Fruit fly (Drosophila melanogaster): ENCODE data around the gene Dhfr.
A peak's percentile ranks its signal among the peaks of the same experiment; 100 is the strongest.

Dhfr gene

DNA sequence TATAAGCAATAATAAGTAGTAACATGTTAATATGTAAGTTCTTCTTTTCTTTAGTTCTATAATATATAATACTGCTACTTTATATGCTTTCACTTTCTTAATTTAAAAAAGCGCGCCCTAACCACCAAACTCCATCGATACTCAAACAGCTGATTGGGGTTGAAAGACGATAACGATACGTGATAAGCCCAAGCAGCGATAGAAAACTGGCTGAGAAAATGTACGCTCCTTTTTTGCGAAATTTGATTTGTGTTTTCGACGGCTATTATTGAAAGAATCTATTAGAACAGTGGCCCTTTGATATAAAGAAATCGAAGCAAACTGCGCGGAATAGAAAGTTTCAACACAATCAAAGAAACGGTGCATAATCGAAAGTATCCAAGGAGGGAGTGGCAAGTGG, 25.1 kb upstream of the Dhfr start, which contains the start of gene CG14883:
Gene CG14883, plus strand, starts transcription at position 178 of the 400 bp plus-strand sequence.
- no peak for TF ChIP-seq CG17801 (GFP tag; optimal IDR thresholded peaks at IDR 0.05; ENCODE audit: partially characterized antibody)

DNA sequence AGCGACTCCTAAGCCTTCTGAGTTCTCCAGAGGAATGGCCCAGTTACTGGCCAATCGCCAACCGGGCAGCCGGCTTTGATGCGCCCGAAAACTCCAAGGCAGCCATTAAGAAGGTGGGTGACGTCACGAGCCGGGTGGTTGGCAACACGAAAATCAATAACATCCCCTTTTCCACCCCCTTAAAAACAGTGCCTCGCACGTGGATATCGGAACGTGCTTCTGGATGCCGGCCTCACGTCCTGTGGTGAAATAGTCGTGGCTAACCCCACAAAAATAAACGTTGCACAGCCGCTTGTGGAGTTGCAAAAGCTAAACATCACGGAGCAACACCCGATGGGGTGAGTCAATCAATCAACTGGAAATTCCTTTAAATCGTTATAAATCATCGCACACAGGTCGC, 24.4 kb upstream of the Dhfr start:
- TF ChIP-seq CG17801 (GFP tag; optimal IDR thresholded peaks at IDR 0.05; ENCODE audit: partially characterized antibody) = no peak

dm6 chr3R:16468556-16468955, 12.4 kb upstream of the Dhfr start:
- no peak for TF ChIP-seq CG17801 (GFP tag; optimal IDR thresholded peaks at IDR 0.05; ENCODE audit: partially characterized antibody)

dm6 chr3R:16469501-16470263, 11.3 kb upstream of the Dhfr start, which contains the start of the genes CG42232 and CSN5:
Gene CG42232 (minus strand): TSS chr3R:16469663.
Gene CSN5 (plus strand): TSS chr3R:16470099.
- peak; percentile 16 for TF ChIP-seq CG17801 (GFP tag; optimal IDR thresholded peaks at IDR 0.05; ENCODE audit: partially characterized antibody)

- TF ChIP-seq CG17801 (GFP tag; optimal IDR thresholded peaks at IDR 0.05; ENCODE audit: partially characterized antibody) = no peak
Measured at dm6 chr3R:16472301-16472700, 8.7 kb upstream of the Dhfr start, which contains the start of gene Gyc89Da. Gene Gyc89Da (plus strand): TSS chr3R:16472601.

DNA sequence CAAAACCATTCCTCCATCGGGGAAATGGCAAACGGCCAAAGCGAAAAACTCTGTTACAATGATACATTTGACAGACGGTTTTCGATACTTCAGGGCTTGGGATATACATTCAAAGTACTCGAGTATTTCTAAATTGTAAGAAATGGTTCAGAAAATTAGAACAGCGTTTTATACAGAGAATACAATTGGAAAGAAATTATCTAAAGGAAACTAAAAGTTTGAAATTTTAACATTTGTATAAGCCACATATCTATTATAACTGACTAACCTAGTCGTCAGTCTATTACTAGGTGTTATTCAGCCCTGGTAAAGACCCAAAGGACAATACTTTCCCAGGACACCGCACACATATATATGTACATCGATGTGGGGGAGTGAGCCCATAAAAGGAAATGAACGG, 4.5 kb upstream of the Dhfr start:
- no peak for TF ChIP-seq CG17801 (GFP tag; optimal IDR thresholded peaks at IDR 0.05; ENCODE audit: partially characterized antibody)

dm6 chr3R:16477033-16477432, 3.9 kb upstream of the Dhfr start, which contains the start of gene Gyc89Db:
Gene Gyc89Db (plus strand): TSS chr3R:16477110.
- no peak for TF ChIP-seq CG17801 (GFP tag; optimal IDR thresholded peaks at IDR 0.05; ENCODE audit: partially characterized antibody)

DNA sequence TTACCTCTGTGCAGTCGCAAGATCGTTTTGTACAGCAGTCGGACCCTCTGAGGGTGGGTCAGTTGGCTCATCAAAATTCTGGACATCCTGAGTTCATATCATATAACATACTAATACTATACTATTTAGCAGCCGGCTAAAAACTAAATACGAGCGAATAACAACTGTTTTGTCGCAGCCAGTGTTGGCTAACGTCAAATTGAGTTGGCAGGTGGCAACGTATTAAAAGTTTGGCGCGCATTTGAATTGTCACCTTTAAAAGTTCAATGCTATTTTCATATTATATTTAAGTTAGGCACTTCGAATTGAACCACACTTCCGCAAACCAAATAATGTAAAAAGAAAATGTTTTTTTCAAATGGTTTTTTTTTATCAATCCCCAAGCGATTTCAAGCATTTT, 1.3 kb downstream of the Dhfr start, which contains the start of gene Sdhaf3:
Gene Sdhaf3, minus strand, starts transcription at position 177 of the 400 bp plus-strand sequence.
- no peak for TF ChIP-seq CG17801 (GFP tag; optimal IDR thresholded peaks at IDR 0.05; ENCODE audit: partially characterized antibody)

DNA sequence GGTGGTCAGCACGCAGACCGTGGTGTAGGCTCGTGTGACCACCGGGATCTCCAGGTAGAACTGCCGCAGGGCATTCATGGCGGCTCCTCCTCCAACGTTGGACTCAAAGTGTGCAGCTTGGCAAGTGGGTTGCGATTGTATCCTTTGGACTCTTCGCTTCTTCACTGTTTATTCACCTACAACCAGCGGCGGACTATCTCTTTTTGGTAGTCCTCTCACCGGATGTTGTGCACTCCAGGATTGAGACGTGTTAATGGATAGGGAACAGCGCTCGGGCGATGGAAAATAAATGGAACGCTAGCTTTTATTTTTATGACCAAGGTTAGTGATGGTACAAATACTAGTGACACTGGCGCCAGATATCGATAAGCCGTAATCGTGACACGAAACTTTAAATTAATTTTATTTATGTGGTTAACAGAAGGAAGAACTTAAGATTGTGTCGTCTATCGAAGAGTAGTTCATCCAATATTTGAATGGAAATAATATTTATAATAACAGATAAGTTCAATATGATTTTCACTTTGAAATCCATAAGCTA, 3.0 kb downstream of the Dhfr start, which contains the start of gene Der-2:
Gene Der-2, minus strand, starts transcription at position 347 of the 541 bp plus-strand sequence.
- TF ChIP-seq CG17801 (GFP tag; optimal IDR thresholded peaks at IDR 0.05; ENCODE audit: partially characterized antibody) = peak; percentile 31

dm6 chr3R:16485487-16486233, 4.7 kb downstream of the Dhfr start:
- TF ChIP-seq CG17801 (GFP tag; optimal IDR thresholded peaks at IDR 0.05; ENCODE audit: partially characterized antibody) = no peak

dm6 chr3R:16495322-16495721, 14.4 kb downstream of the Dhfr start, which contains the start of gene Cad89D:
Gene Cad89D (minus strand): TSS chr3R:16495422.
- TF ChIP-seq CG17801 (GFP tag; optimal IDR thresholded peaks at IDR 0.05; ENCODE audit: partially characterized antibody) = no peak

DNA sequence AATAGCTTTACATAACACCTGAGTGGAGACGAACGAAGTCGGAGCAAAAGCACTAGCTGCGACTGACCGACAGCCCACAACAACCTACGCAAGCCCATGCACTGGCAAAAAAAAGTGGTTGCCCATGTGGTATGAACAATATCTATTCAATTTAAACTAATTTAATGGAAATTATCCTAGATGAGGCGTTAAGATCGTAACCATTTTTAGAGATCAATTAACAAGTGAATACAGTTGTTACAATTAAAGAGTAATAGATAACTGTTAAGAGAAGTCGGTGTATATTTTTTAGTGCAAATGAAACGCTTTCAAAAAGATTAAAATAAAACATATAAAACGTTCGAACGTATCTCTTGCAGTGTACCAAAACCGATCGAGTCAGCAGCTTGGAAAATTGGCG, 15.2 kb downstream of the Dhfr start:
- TF ChIP-seq CG17801 (GFP tag; optimal IDR thresholded peaks at IDR 0.05; ENCODE audit: partially characterized antibody) = peak; percentile 62

DNA sequence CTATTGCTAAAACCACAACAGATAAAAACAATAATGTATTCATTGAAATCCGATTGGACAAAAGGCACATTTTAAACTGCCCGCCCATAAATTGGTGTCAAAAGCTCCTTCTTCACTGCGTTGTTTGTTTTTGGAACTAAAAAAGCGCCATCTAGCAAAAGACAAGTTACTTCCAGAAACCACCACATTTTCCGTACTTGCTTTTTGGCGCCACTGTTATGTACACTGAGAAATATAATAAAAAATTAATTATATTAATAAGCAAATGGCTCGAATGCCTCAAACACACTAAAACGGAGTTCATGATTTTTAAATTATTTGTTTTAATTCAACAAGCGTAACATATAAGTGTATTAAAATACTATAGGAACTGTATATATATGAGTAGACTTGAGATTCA, 16.4 kb downstream of the Dhfr start:
- TF ChIP-seq CG17801 (GFP tag; optimal IDR thresholded peaks at IDR 0.05; ENCODE audit: partially characterized antibody) = peak; percentile 7

DNA sequence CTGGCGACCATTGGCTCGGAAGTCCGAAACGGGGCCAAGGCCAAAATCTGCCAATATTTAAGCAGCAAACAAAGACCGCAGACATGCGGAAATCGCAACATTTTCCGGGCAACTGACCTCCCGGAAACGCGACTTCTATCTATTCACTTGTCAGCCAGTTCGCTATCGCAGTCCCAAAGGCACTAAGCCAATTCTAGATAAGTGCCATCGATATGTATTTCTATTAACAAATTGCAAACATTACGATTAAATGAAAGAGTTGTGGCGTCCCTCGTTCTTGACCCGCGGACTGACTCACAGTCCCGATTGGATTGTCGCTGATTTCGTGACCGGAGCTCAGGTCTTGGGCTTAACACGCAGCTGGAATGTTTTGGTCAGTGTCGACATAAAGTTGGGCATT, 17.9 kb downstream of the Dhfr start, which contains the start of gene Gr89a:
Gene Gr89a, minus strand, starts transcription at position 101 of the 400 bp plus-strand sequence.
- no peak for TF ChIP-seq CG17801 (GFP tag; optimal IDR thresholded peaks at IDR 0.05; ENCODE audit: partially characterized antibody)

Measured in ovary, adult (tissue).